Worm (Caenorhabditis elegans): Measurements from ENCODE around the gene chil-25.

Gene chil-25

ce11 chrII:9487337-9487950 lies 13.2 kb upstream of the chil-25 start, which contains the start of gene T19H5.4:
TSS of gene T19H5.4 (minus strand) at chrII:9487387.
- TF ChIP-seq nhr-67 (tag; optimal IDR thresholded peaks at IDR 0.05) (no peak), ceh-82 (tag; optimal IDR thresholded peaks at IDR 0.05) (no peak), pha-4 (tag; optimal IDR thresholded peaks at IDR 0.05) (peak; percentile 64), unc-39 (tag; optimal IDR thresholded peaks at IDR 0.05) (no peak), pqm-1 (tag; optimal IDR thresholded peaks at IDR 0.05) (peak; percentile 34), lin-39 (tag; optimal IDR thresholded peaks at IDR 0.05) (no peak), snpc-4 (tag; optimal IDR thresholded peaks at IDR 0.05) (no peak), nhr-23 (tag; optimal IDR thresholded peaks at IDR 0.05) (no peak), elt-3 (tag; optimal IDR thresholded peaks at IDR 0.05) (peak in 1 of 3 experiments; percentile 39), ama-1 (optimal IDR thresholded peaks at IDR 0.05) (peak; percentile 16), unc-62 (GFP tag; optimal IDR thresholded peaks at IDR 0.05) (no peak), nfya-1 (tag; optimal IDR thresholded peaks at IDR 0.05; ENCODE audit: insufficient read depth) (peak; percentile 78), jun-1 (tag; optimal IDR thresholded peaks at IDR 0.05) (peak; percentile 31), R02D3.7 (tag; optimal IDR thresholded peaks at IDR 0.05) (no peak), elt-1 (tag; optimal IDR thresholded peaks at IDR 0.05) (no peak), nhr-12 (tag; optimal IDR thresholded peaks at IDR 0.05) (no peak), nhr-43 (tag; optimal IDR thresholded peaks at IDR 0.05; ENCODE audit: poor library complexity, severe bottlenecking) (peak; percentile 59), ceh-16 (tag; optimal IDR thresholded peaks at IDR 0.05) (no peak), lsy-12 (tag; optimal IDR thresholded peaks at IDR 0.05) (peak; percentile 14), tbx-2 (tag; optimal IDR thresholded peaks at IDR 0.05) (peak; percentile 4), lin-15B (tag; optimal IDR thresholded peaks at IDR 0.05) (no peak), nhr-25 (tag; optimal IDR thresholded peaks at IDR 0.05) (peak; percentile 11), elt-2 (tag; optimal IDR thresholded peaks at IDR 0.05) (peak; percentile 82), mdl-1 (tag; optimal IDR thresholded peaks at IDR 0.05) (no peak), nhr-28 (tag; optimal IDR thresholded peaks at IDR 0.05) (no peak), eor-1 (tag; optimal IDR thresholded peaks at IDR 0.05) (no peak)

ce11 chrII:9485081-9485730 lies 10.9 kb upstream of the chil-25 start:
- no peak for TF ChIP-seq eor-1 (tag; optimal IDR thresholded peaks at IDR 0.05)
- peak; percentile 91 for TF ChIP-seq pha-4 (tag; optimal IDR thresholded peaks at IDR 0.05)

- TF ChIP-seq mml-1 (tag; optimal IDR thresholded peaks at IDR 0.05) (no peak), elt-2 (tag; optimal IDR thresholded peaks at IDR 0.05) (peak; percentile 72), jun-1 (tag; optimal IDR thresholded peaks at IDR 0.05) (peak; percentile 22), ama-1 (optimal IDR thresholded peaks at IDR 0.05) (no peak), pqm-1 (tag; optimal IDR thresholded peaks at IDR 0.05) (peak; percentile 71)
Measured at ce11 chrII:9483342-9483741, 9.1 kb upstream of the chil-25 start.

ce11 chrII:9482529-9482928 lies 8.3 kb upstream of the chil-25 start:
- TF ChIP-seq lin-39 (tag; optimal IDR thresholded peaks at IDR 0.05), result no peak
- TF ChIP-seq elt-2 (tag; optimal IDR thresholded peaks at IDR 0.05), result peak; percentile 71
- TF ChIP-seq nhr-77 (tag; optimal IDR thresholded peaks at IDR 0.05), result no peak
- TF ChIP-seq nhr-23 (tag; optimal IDR thresholded peaks at IDR 0.05), result no peak
- peak; percentile 33 for TF ChIP-seq pqm-1 (tag; optimal IDR thresholded peaks at IDR 0.05)

ce11 chrII:9481427-9481826 lies 7.2 kb upstream of the chil-25 start:
- TF ChIP-seq zag-1 (tag; optimal IDR thresholded peaks at IDR 0.05) (no peak), eor-1 (tag; optimal IDR thresholded peaks at IDR 0.05) (no peak), tbx-2 (tag; optimal IDR thresholded peaks at IDR 0.05) (no peak), lin-39 (tag; optimal IDR thresholded peaks at IDR 0.05) (no peak), nhr-28 (tag; optimal IDR thresholded peaks at IDR 0.05) (no peak), unc-62 (GFP tag; optimal IDR thresholded peaks at IDR 0.05) (no peak), pha-4 (tag; optimal IDR thresholded peaks at IDR 0.05) (peak; percentile 73), fos-1 (tag; optimal IDR thresholded peaks at IDR 0.05) (no peak), egl-5 (tag; optimal IDR thresholded peaks at IDR 0.05) (no peak)

Data from whole organism, L3 larva.